Fruit fly (Drosophila melanogaster) whole organism, embryonic: Measurements from ENCODE around the gene Sodh1.

Experiments used
- CG12219 ChIP-seq: fragments of 200-800 bp; sonication (Bioruptor generic); optimal IDR thresholded peaks from 3 replicates; lab custom pipeline; 2018; ENCODE audit warnings: missing biosample characterization, mild to moderate bottlenecking, missing genetic modification characterization
- CG32532 ChIP-seq: fragments of 200-800 bp; sonication (Bioruptor generic); IDR thresholded peaks from 2 replicates; pipeline ENCODE4 v1.3.6; 2022; ENCODE audit warnings: missing biosample characterization, missing genetic modification characterization
- CG3838 ChIP-seq: fragments of 200-800 bp; sonication (Bioruptor generic); optimal IDR thresholded peaks from 3 replicates; lab custom pipeline; 2016; ENCODE audit warnings: missing biosample characterization, missing genetic modification characterization
- CG5180 ChIP-seq: fragments of 200-800 bp; sonication (Bioruptor generic); optimal IDR thresholded peaks from 3 replicates; lab custom pipeline; 2017; ENCODE audit warnings: missing biosample characterization, missing genetic modification characterization, mild to moderate bottlenecking, moderate library complexity, missing genetic modification reagents
- fd64A ChIP-seq: fragments of 200-800 bp; sonication (Bioruptor generic); optimal IDR thresholded peaks from 3 replicates; lab custom pipeline; 2018; ENCODE audit warnings: missing biosample characterization, mild to moderate bottlenecking, missing genetic modification characterization
- gfzf ChIP-seq: fragments of 200-800 bp; sonication (Bioruptor generic); optimal IDR thresholded peaks from 2 replicates; lab custom pipeline; 2016; ENCODE audit warnings: missing biosample characterization, mild to moderate bottlenecking, missing genetic modification characterization, moderate library complexity
- pb ChIP-seq: fragments of 200-800 bp; sonication (Bioruptor generic); optimal IDR thresholded peaks from 3 replicates; lab custom pipeline; 2016; ENCODE audit warnings: missing biosample characterization, missing genetic modification characterization
- pros ChIP-seq: fragments of 200-800 bp; sonication (Bioruptor generic); optimal IDR thresholded peaks from 3 replicates; lab custom pipeline; 2019; ENCODE audit warnings: missing biosample characterization, mild to moderate bottlenecking, missing genetic modification characterization, moderate library complexity
- sens ChIP-seq: fragments of 200-800 bp; sonication (Bioruptor generic); peaks from one replicate; lab custom pipeline; 2016; ENCODE audit warnings: missing biosample characterization, missing genetic modification characterization
- twi ChIP-seq: fragments of 200-800 bp; optimal IDR thresholded peaks from 2 replicates; lab custom pipeline; 2019; ENCODE audit warnings: missing biosample characterization, mild to moderate bottlenecking, missing genetic modification characterization, moderate library complexity

The Sodh1 gene

dm6 chr3R:7102853-7103833 lies 51.0 kb downstream of the Sodh1 start (continued):
- TF ChIP-seq CG32532 (GFP tag; lab: Robert Waterston, UW): 0 out of 2 replicates have a peak, but pooled peaks have one; percentile 21
- TF ChIP-seq CG5180 (GFP tag; lab: Kevin White, UChicago): peak; percentile 75
- TF ChIP-seq fd64A (GFP tag; lab: Kevin White, UChicago): peak; percentile 19
- TF ChIP-seq CG3838 (GFP tag; lab: Kevin White, UChicago): peak; percentile 1
- TF ChIP-seq gfzf (GFP tag; lab: Kevin White, UChicago): no peak
- peak; percentile 60 for TF ChIP-seq CG12219 (GFP tag; lab: Kevin White, UChicago)
- no peak for TF ChIP-seq pb (GFP tag; lab: Kevin White, UChicago)
- peak; percentile 63 for TF ChIP-seq sens (GFP tag; lab: Kevin White, UChicago)
- peak; percentile 83 for TF ChIP-seq pros
- TF ChIP-seq twi (tag; lab: Kevin White, UChicago): peak; percentile 94
